Worm (Caenorhabditis elegans) whole organism, young adult: ENCODE data around the gene egl-44.
A peak's percentile ranks its signal among the peaks of the same experiment; 100 is the strongest.

ENCODE experiments used
- B0261.1 ChIP-seq: sonication (generic microtip); optimal IDR thresholded peaks from 2 replicates; lab custom pipeline; 2016; ENCODE audit warnings: mild to moderate bottlenecking, missing genetic modification characterization, moderate library complexity, missing compliant biosample characterization
- B0336.3 ChIP-seq: fragments of 200-800 bp; sonication (Bioruptor generic); IDR thresholded peaks from 2 replicates; pipeline ENCODE4 v1.3.6; 2022; ENCODE audit warnings: missing genetic modification characterization, missing compliant biosample characterization
- C17E4.6 ChIP-seq: fragments of 200-800 bp; sonication (Bioruptor generic); IDR thresholded peaks from 2 replicates; pipeline ENCODE4 v1.3.6; 2022; ENCODE audit warnings: missing genetic modification reagents, missing genetic modification characterization, missing compliant biosample characterization
- F23B12.7 ChIP-seq: sonication (generic microtip); optimal IDR thresholded peaks from 2 replicates; lab custom pipeline; 2017; ENCODE audit warnings: missing genetic modification characterization, mild to moderate bottlenecking, missing compliant biosample characterization, antibody characterized with exemption, moderate library complexity; ENCODE audit not compliant: insufficient read depth
- F52B5.7 ChIP-seq: sonication (generic microtip); optimal IDR thresholded peaks from 2 replicates; lab custom pipeline; 2016; ENCODE audit warnings: mild to moderate bottlenecking, missing genetic modification characterization, missing compliant biosample characterization
- K12H6.12 ChIP-seq: fragments of 200-800 bp; sonication (Bioruptor generic); optimal IDR thresholded peaks from 2 replicates; lab custom pipeline; 2018; ENCODE audit warnings: mild to moderate bottlenecking, missing genetic modification characterization, missing compliant biosample characterization
- T07F8.4 ChIP-seq: sonication (generic microtip); optimal IDR thresholded peaks from 2 replicates; lab custom pipeline; 2016; ENCODE audit warnings: mild to moderate bottlenecking, missing genetic modification characterization, moderate library complexity, missing compliant biosample characterization
- T26A5.8 ChIP-seq: sonication (generic microtip); optimal IDR thresholded peaks from 2 replicates; lab custom pipeline; 2016; ENCODE audit warnings: missing genetic modification characterization, missing compliant biosample characterization
- Y53G8AR.9 ChIP-seq: fragments of 200-800 bp; sonication (Bioruptor generic); conservative IDR thresholded peaks from 2 replicates; pipeline ENCODE4 v1.3.6; 2022; ENCODE audit warnings: missing genetic modification reagents, missing genetic modification characterization, missing compliant biosample characterization
- ama-1 ChIP-seq, 3 experiments: fragments of 150-350 bp in 1 of 3; sonication (generic microtip) in 2 of 3; optimal IDR thresholded peaks; 2 replicates each; lab custom pipeline; 2014 to 2018; ENCODE audit warnings: missing biosample characterization in 2 of 3, missing genetic modification characterization in 2 of 3, missing genetic modification reagents in 2 of 3
- athp-1 ChIP-seq: sonication (generic microtip); optimal IDR thresholded peaks from 2 replicates; lab custom pipeline; 2017; ENCODE audit warnings: mild to moderate bottlenecking, missing genetic modification characterization, missing compliant biosample characterization
- attf-6 ChIP-seq: fragments of 200-800 bp; sonication (Bioruptor generic); IDR thresholded peaks from 2 replicates; pipeline ENCODE4 v1.3.6; 2022; ENCODE audit warnings: missing genetic modification reagents, missing genetic modification characterization, missing compliant biosample characterization
- bed-1 ChIP-seq: fragments of 200-800 bp; sonication (Bioruptor generic); IDR thresholded peaks from 2 replicates; pipeline ENCODE4 v1.3.6; 2022; ENCODE audit warnings: missing genetic modification reagents, missing genetic modification characterization, missing compliant biosample characterization
- cebp-1 ChIP-seq, 2 experiments: fragments of 200-800 bp in 1 of 2; sonication (Bioruptor generic) in 1 of 2; sonication (generic microtip) in 1 of 2; IDR thresholded peaks in 1 of 2; optimal IDR thresholded peaks in 1 of 2; 2 replicates each; pipeline versions ENCODE4 v1.3.6 to Lab custom; 2017 to 2022; ENCODE audit warnings: missing compliant biosample characterization in 2 of 2, missing genetic modification characterization in 2 of 2, mild to moderate bottlenecking in 1 of 2, missing genetic modification reagents in 1 of 2, moderate library complexity in 1 of 2
- ceh-40 ChIP-seq: fragments of 200-800 bp; sonication (Bioruptor generic); IDR thresholded peaks from 2 replicates; pipeline ENCODE4 v1.3.6; 2022; ENCODE audit warnings: missing genetic modification characterization, missing compliant biosample characterization
- ceh-58 ChIP-seq: fragments of 200-800 bp; sonication (Bioruptor generic); IDR thresholded peaks from 2 replicates; pipeline ENCODE4 v1.3.6; 2022; ENCODE audit warnings: missing genetic modification characterization, missing compliant biosample characterization
- dox-1 ChIP-seq: fragments of 200-800 bp; sonication (Bioruptor generic); IDR thresholded peaks from 2 replicates; pipeline ENCODE4 v1.3.6; 2022; ENCODE audit warnings: missing genetic modification reagents, missing genetic modification characterization, missing compliant biosample characterization
- egl-18 ChIP-seq: fragments of 200-800 bp; sonication (Bioruptor generic); IDR thresholded peaks from 2 replicates; pipeline ENCODE4 v1.3.6; 2022; ENCODE audit warnings: missing genetic modification reagents, missing genetic modification characterization, missing compliant biosample characterization
- ekl-4 ChIP-seq: fragments of 200-800 bp; sonication (Bioruptor generic); IDR thresholded peaks from 2 replicates; pipeline ENCODE4 v1.3.6; 2022; ENCODE audit warnings: missing genetic modification reagents, missing genetic modification characterization, missing compliant biosample characterization
- gei-17 ChIP-seq: fragments of 200-800 bp; sonication (Bioruptor generic); optimal IDR thresholded peaks from 2 replicates; lab custom pipeline; 2018; ENCODE audit warnings: mild to moderate bottlenecking, missing genetic modification characterization, missing compliant biosample characterization
- hmg-1.2 ChIP-seq: fragments of 200-800 bp; sonication (Bioruptor generic); IDR thresholded peaks from 2 replicates; pipeline ENCODE4 v1.3.6; 2022; ENCODE audit warnings: missing genetic modification reagents, missing genetic modification characterization, missing compliant biosample characterization
- lin-26 ChIP-seq: fragments of 200-800 bp; sonication (Bioruptor generic); IDR thresholded peaks from 2 replicates; pipeline ENCODE4 v1.3.6; 2022; ENCODE audit warnings: missing genetic modification reagents, missing genetic modification characterization, missing compliant biosample characterization
- lin-40 ChIP-seq: sonication (generic microtip); optimal IDR thresholded peaks from 2 replicates; lab custom pipeline; 2016; ENCODE audit warnings: missing genetic modification characterization, mild to moderate bottlenecking, missing compliant biosample characterization, missing genotype, missing genetic modification reagents
- lin-54 ChIP-seq: fragments of 200-800 bp; sonication (Bioruptor generic); optimal IDR thresholded peaks from 2 replicates; lab custom pipeline; 2018; ENCODE audit warnings: mild to moderate bottlenecking, missing genetic modification characterization, missing compliant biosample characterization
- madf-8 ChIP-seq: fragments of 200-800 bp; sonication (Bioruptor generic); conservative IDR thresholded peaks from 2 replicates; pipeline ENCODE4 v1.3.6; 2022; ENCODE audit warnings: missing genetic modification reagents, missing genetic modification characterization, missing compliant biosample characterization
- mes-4 ChIP-seq: sonication (generic microtip); optimal IDR thresholded peaks from 2 replicates; lab custom pipeline; 2016; ENCODE audit warnings: missing genotype, missing genetic modification characterization, missing compliant biosample characterization
- nhr-27 ChIP-seq: fragments of 200-800 bp; sonication (Bioruptor generic); optimal IDR thresholded peaks from 2 replicates; lab custom pipeline; 2018; ENCODE audit warnings: mild to moderate bottlenecking, missing genetic modification characterization, moderate library complexity, missing compliant biosample characterization
- nhr-80 ChIP-seq: sonication (generic microtip); optimal IDR thresholded peaks from 2 replicates; lab custom pipeline; 2016; ENCODE audit warnings: missing genetic modification characterization, missing compliant biosample characterization
- nhr-90 ChIP-seq: sonication (generic microtip); optimal IDR thresholded peaks from 2 replicates; lab custom pipeline; 2016; ENCODE audit warnings: missing genotype, mild to moderate bottlenecking, missing genetic modification characterization, missing compliant biosample characterization
- repo-1 ChIP-seq: sonication (generic microtip); optimal IDR thresholded peaks from 2 replicates; lab custom pipeline; 2017; ENCODE audit warnings: mild to moderate bottlenecking, missing genetic modification characterization, missing compliant biosample characterization
- sptf-2 ChIP-seq: fragments of 200-800 bp; sonication (Bioruptor generic); optimal IDR thresholded peaks from 2 replicates; lab custom pipeline; 2018; ENCODE audit warnings: mild to moderate bottlenecking, missing genetic modification characterization, missing compliant biosample characterization
- zim-3 ChIP-seq: sonication (generic microtip); optimal IDR thresholded peaks from 2 replicates; lab custom pipeline; 2017; ENCODE audit warnings: mild to moderate bottlenecking, missing genetic modification characterization, moderate library complexity, missing compliant biosample characterization
- ztf-25 ChIP-seq: fragments of 200-800 bp; sonication (Bioruptor generic); IDR thresholded peaks from 2 replicates; pipeline ENCODE4 v1.3.6; 2022; ENCODE audit warnings: missing genetic modification reagents, missing genetic modification characterization, missing compliant biosample characterization
- ztf-26 ChIP-seq: sonication (generic microtip); optimal IDR thresholded peaks from 2 replicates; lab custom pipeline; 2017; ENCODE audit warnings: missing genetic modification characterization, missing compliant biosample characterization
- ztf-28 ChIP-seq: fragments of 200-800 bp; sonication (Bioruptor generic); IDR thresholded peaks from 2 replicates; pipeline ENCODE4 v1.3.6; 2022; ENCODE audit warnings: missing genetic modification reagents, missing genetic modification characterization, missing compliant biosample characterization
- ztf-3 ChIP-seq: fragments of 200-800 bp; sonication (Bioruptor generic); optimal IDR thresholded peaks from 2 replicates; lab custom pipeline; 2018; ENCODE audit warnings: mild to moderate bottlenecking, missing genetic modification characterization, missing compliant biosample characterization

egl-44 gene

DNA sequence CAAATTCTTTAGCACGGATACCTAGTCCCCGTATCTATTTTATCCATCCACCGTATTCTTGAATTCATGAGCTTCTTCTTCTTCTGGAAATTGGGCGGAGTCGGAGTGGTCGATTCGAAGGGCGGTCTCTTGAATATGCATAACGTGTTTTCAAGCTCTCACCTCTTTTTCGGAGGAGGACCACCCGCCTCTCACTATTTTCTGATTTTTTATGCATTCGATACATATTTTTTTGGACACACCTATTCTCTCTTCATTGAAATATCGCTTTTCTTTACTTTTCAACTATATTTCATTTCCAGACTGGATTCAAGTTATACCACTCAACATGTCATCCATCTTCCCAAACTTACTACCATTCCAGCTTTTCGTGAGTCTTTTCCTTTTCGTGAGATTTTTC lies at the start of gene egl-44:
Gene egl-44, plus strand, starts transcription at position 301 of the 400 bp plus-strand sequence.
- TF ChIP-seq attf-6 (GFP tag; lab: Robert Waterston, UW), result no peak
- no peak for TF ChIP-seq F52B5.7 (tag; lab: Kevin White, UChicago)
- TF ChIP-seq T07F8.4 (tag; lab: Kevin White, UChicago), result no peak
- TF ChIP-seq ceh-40 (GFP tag; lab: Robert Waterston, UW), result no peak
- TF ChIP-seq nhr-90 (tag; lab: Kevin White, UChicago), result no peak
- no peak for TF ChIP-seq T26A5.8 (tag; lab: Kevin White, UChicago)
- TF ChIP-seq Y53G8AR.9, result no peak
- TF ChIP-seq nhr-27 (tag; lab: Kevin White, UChicago), result no peak
- TF ChIP-seq, all 124 proteins: peak for 0

DNA sequence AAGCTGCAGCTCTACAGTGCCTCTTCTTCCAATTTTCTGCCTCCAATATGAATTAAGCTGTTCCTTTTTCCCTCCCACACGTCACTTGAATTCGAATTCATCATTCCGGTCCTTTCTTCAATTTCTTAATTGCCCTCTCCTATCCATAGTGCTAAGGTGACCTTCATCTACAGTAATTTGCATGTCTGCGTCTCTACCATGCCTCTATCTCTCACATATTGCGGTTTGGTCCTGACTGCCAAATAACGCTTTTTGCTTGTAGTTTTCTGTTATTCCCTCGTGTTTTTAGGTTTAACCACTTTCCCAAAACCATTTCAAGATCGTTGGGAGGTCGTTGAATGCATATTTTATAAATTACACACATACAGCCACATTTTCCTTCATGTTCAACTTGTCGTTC lies 47.9 kb upstream of the egl-44 start:
- TF ChIP-seq cebp-1 (GFP tag; IDR thresholded peaks at IDR 0.05; lab: Robert Waterston, UW) (no peak), cebp-1 (tag; optimal IDR thresholded peaks at IDR 0.05; lab: Kevin White, UChicago) (no peak), lin-26 (GFP tag; lab: Robert Waterston, UW) (0 out of 2 replicates have a peak, but pooled peaks have one; percentile 25)

DNA sequence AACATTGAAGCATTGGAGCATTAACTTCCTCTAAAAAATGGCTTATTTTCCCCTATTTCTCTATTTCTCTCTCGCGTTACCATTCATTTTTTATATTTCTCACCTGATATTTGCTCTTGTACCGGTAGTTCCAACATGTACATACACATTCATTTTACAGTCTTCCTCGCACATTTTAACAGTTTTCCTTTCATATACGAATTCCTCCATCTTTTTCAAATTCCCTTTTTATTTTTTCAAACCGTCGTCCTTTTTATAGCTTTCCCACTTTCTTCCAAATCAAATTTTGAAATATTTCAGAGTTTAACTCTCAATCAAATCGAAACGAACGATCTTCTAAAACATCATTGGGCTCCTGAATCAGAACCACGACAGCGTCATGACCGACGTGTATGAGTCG lies 44.4 kb upstream of the egl-44 start, which contains the start of gene rfip-1:
Gene rfip-1, plus strand, starts transcription at position 301 of the 400 bp plus-strand sequence.
- no peak for TF ChIP-seq mes-4 (tag; lab: Kevin White, UChicago)
- no peak for TF ChIP-seq lin-54 (GFP tag; lab: Kevin White, UChicago)
- TF ChIP-seq bed-1 (GFP tag; lab: Robert Waterston, UW), result no peak
- TF ChIP-seq ama-1 (optimal IDR thresholded peaks at IDR 0.05; lab: Kevin White, UChicago), result no peak
- no peak for TF ChIP-seq ama-1 (GFP tag; optimal IDR thresholded peaks at IDR 0.05; lab: Kevin White, UChicago)
- TF ChIP-seq athp-1 (tag; lab: Kevin White, UChicago), result no peak
- TF ChIP-seq sptf-2 (GFP tag; lab: Kevin White, UChicago), result no peak
- TF ChIP-seq B0261.1 (tag; lab: Kevin White, UChicago), result no peak
- TF ChIP-seq ekl-4 (GFP tag; lab: Robert Waterston, UW), result no peak
- no peak for TF ChIP-seq C17E4.6 (GFP tag; lab: Robert Waterston, UW)
- no peak for TF ChIP-seq ztf-28 (GFP tag; lab: Robert Waterston, UW)
- TF ChIP-seq ztf-25 (GFP tag; lab: Robert Waterston, UW), result no peak
- TF ChIP-seq K12H6.12, result no peak
- TF ChIP-seq gei-17 (GFP tag; lab: Kevin White, UChicago), result no peak
- TF ChIP-seq ztf-3 (GFP tag; lab: Kevin White, UChicago), result no peak
- TF ChIP-seq T26A5.8 (tag; lab: Kevin White, UChicago), result no peak
- no peak for TF ChIP-seq repo-1 (tag; lab: Kevin White, UChicago)
- no peak for TF ChIP-seq T07F8.4 (tag; lab: Kevin White, UChicago)
- TF ChIP-seq egl-18 (GFP tag; lab: Robert Waterston, UW), result no peak
- TF ChIP-seq F23B12.7 (tag; lab: Kevin White, UChicago), result no peak
- TF ChIP-seq, all 124 proteins: peak for 0

DNA sequence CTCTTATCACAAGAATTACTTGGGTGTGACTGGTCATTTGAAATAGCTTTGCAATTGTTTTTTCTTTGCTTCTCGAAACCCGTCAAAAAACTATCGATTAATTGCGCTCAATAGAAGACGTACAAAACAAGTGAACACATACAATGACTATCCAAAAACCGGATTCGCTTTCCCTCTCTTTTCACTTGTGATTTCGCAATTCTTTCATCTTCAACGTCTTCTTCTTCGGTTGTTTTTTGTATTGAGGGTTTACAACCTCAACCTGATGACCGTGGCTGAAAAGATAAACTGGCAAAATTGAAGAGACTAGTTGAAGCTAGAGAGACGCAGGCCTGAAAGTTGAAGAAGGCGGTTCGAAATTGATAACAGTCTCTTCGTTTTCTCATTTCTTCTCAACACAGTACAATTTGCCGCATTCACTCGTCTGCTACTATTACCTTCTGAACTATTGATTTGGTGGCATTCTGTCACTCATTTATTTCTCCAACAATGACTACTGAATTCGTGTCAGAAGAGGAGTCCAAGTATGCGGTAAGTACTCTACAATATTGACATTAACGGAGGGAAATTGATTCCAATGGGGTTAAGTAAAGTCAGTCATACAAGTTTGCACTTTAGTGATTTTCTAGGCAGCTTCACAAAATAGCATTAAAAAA lies 42.5 kb upstream of the egl-44 start:
- TF ChIP-seq lin-40 (tag; lab: Kevin White, UChicago) (peak; percentile 64), Y53G8AR.9 (no peak), ama-1 (optimal IDR thresholded peaks at IDR 0.05; lab: Kevin White, UChicago) (no peak), ama-1 (GFP tag; optimal IDR thresholded peaks at IDR 0.05; lab: Kevin White, UChicago) (no peak), madf-8 (GFP tag; lab: Robert Waterston, UW) (no peak), hmg-1.2 (GFP tag; lab: Robert Waterston, UW) (peak; percentile 16; the same call in 1 of the 2 replicates), cebp-1 (GFP tag; IDR thresholded peaks at IDR 0.05; lab: Robert Waterston, UW) (peak; percentile 76; the same call in 1 of the 2 replicates), cebp-1 (tag; optimal IDR thresholded peaks at IDR 0.05; lab: Kevin White, UChicago) (peak; percentile 94), ztf-26 (tag; lab: Kevin White, UChicago) (no peak), ceh-58 (GFP tag; lab: Robert Waterston, UW) (no peak), nhr-80 (tag; lab: Kevin White, UChicago) (peak; percentile 43), dox-1 (0 out of 2 replicates have a peak, but pooled peaks have one; percentile 27), B0336.3 (GFP tag; lab: Robert Waterston, UW) (no peak), zim-3 (no peak)
